Worm (Caenorhabditis elegans): ENCODE measurements around the gene C49C3.4.

DNA sequence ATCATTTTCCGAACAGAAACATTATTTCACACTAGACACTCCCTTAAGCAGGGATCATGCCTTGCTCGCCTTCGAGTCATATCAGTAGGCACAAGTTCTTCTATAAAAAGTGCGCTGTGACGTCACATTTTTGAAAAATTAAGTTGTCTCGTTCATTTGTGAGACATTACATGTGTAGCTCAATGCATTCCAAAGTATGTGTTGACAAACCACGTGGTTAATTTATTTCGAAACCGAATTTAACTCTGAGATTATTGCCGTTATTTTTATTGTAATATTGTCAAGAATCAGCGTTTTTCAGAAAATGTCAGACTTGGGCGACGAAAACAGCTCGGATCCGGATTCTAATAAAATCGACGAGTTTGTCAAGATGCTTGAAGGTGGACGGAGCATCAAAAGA is 26.1 kb upstream of the C49C3.4 start, which contains the start of gene T28F3.5:
- TF ChIP-seq egl-27 (tag; optimal IDR thresholded peaks at IDR 0.05): no peak
- TF ChIP-seq mdl-1 (tag; optimal IDR thresholded peaks at IDR 0.05): no peak
- TF ChIP-seq zag-1 (tag; optimal IDR thresholded peaks at IDR 0.05): no peak
- no peak for TF ChIP-seq C34B4.2 (tag; optimal IDR thresholded peaks at IDR 0.05)
- no peak for TF ChIP-seq ces-1 (GFP tag; optimal IDR thresholded peaks at IDR 0.05)
- TF ChIP-seq lin-13 (GFP tag; optimal IDR thresholded peaks at IDR 0.05): no peak
- no peak for TF ChIP-seq aly-2 (tag; optimal IDR thresholded peaks at IDR 0.05)
- no peak for TF ChIP-seq sox-4 (tag; optimal IDR thresholded peaks at IDR 0.05)
- no peak for TF ChIP-seq snpc-4 (tag; optimal IDR thresholded peaks at IDR 0.05)
- no peak for TF ChIP-seq grh-1 (GFP tag; IDR thresholded peaks at IDR 0.05)
- no peak for TF ChIP-seq alr-1 (tag; optimal IDR thresholded peaks at IDR 0.05; ENCODE audit: borderline replicate concordance)
- no peak for TF ChIP-seq ztf-11 (tag; optimal IDR thresholded peaks at IDR 0.05)
